Worm (Caenorhabditis elegans) whole organism, L1 larva: ENCODE data around the gene sax-1.

Source experiments
- ama-1 ChIP-seq: fragments of 150-350 bp; optimal IDR thresholded peaks from 2 replicates; lab custom pipeline; 2014
- fkh-10 ChIP-seq: sonication (generic microtip); optimal IDR thresholded peaks from 2 replicates; lab custom pipeline; 2017; ENCODE audit warnings: missing biosample characterization, missing genetic modification reagents, missing genetic modification characterization
- fos-1 ChIP-seq: fragments of 150-350 bp; optimal IDR thresholded peaks from 2 replicates; lab custom pipeline; 2014; ENCODE audit warnings: missing biosample characterization, missing genetic modification characterization
- grh-1 ChIP-seq: fragments of 200-800 bp; sonication (Bioruptor generic); IDR thresholded peaks from 2 replicates; pipeline ENCODE4 v1.3.6; 2022; ENCODE audit warnings: missing genetic modification reagents, missing genetic modification characterization, missing compliant biosample characterization
- hlh-4 ChIP-seq: sonication (generic microtip); optimal IDR thresholded peaks from 2 replicates; lab custom pipeline; 2016; ENCODE audit warnings: mild to moderate bottlenecking, missing genetic modification characterization, missing compliant biosample characterization
- lsy-2 ChIP-seq, 2 experiments: fragments of 150-350 bp; optimal IDR thresholded peaks; 2 replicates each; lab custom pipeline; 2014; ENCODE audit warnings: missing biosample characterization in 2 of 2, missing genetic modification characterization in 2 of 2
- mep-1 ChIP-seq: fragments of 150-350 bp; optimal IDR thresholded peaks from 2 replicates; lab custom pipeline; 2014; ENCODE audit warnings: missing biosample characterization, missing genetic modification characterization
- nhr-237 ChIP-seq: fragments of 150-350 bp; optimal IDR thresholded peaks from 2 replicates; lab custom pipeline; 2014; ENCODE audit warnings: missing biosample characterization, missing genetic modification characterization
- nhr-76 ChIP-seq: sonication (generic microtip); optimal IDR thresholded peaks from 2 replicates; lab custom pipeline; 2017; ENCODE audit warnings: missing biosample characterization, missing genetic modification characterization
- nhr-77 ChIP-seq: fragments of 150-350 bp; optimal IDR thresholded peaks from 2 replicates; lab custom pipeline; 2014; ENCODE audit warnings: missing biosample characterization, missing genetic modification characterization
- unc-30 ChIP-seq: sonication (generic microtip); optimal IDR thresholded peaks from 2 replicates; lab custom pipeline; 2017; ENCODE audit warnings: missing biosample characterization, missing genetic modification characterization
- zag-1 ChIP-seq: fragments of 150-350 bp; optimal IDR thresholded peaks from 2 replicates; lab custom pipeline; 2014; ENCODE audit warnings: missing biosample characterization, missing genetic modification characterization
- ztf-11 ChIP-seq, 2 experiments: sonication (generic microtip); optimal IDR thresholded peaks; 2 replicates each; lab custom pipeline; 2016 to 2017; ENCODE audit warnings: missing genetic modification characterization in 2 of 2, missing biosample characterization in 1 of 2, missing compliant biosample characterization in 1 of 2

DNA sequence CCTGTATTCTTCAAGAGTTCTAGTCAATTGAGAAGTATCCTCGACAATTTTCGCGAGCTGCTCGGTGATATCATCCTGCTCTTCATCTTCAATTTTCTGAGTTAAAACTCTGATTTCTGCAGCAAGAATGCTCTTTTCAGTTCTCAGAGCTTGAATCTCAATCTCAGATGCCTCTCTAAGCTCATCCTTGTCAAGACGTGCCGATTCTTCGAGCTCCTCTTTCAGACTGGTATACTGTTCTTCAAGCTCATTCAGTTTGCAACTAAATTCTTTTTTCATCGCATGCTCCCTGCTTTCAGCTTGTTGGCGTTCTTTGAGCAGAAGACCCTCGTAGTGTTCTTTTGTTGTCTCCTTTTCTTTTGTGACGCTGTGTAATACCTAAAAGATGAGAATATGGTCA lies 36.5 kb upstream of the sax-1 start:
- TF ChIP-seq ama-1 (no peak), zag-1 (tag; lab: Kevin White, UChicago) (no peak), ztf-11 (tag; optimal IDR thresholded peaks at IDR 0.05; lab: Kevin White, UChicago) (no peak), lsy-2 (tag; optimal IDR thresholded peaks at IDR 0.05; lab: Kevin White, UChicago) (no peak), fkh-10 (GFP tag; lab: Kevin White, UChicago) (no peak), grh-1 (GFP tag; lab: Robert Waterston, UW) (no peak), nhr-237 (tag; lab: Kevin White, UChicago) (no peak), fos-1 (tag; lab: Kevin White, UChicago) (no peak), mep-1 (tag; lab: Kevin White, UChicago) (no peak), unc-30 (tag; lab: Kevin White, UChicago) (no peak), nhr-76 (tag; lab: Kevin White, UChicago) (no peak), nhr-77 (tag; lab: Kevin White, UChicago) (no peak), hlh-4 (tag; lab: Kevin White, UChicago) (no peak)
